Fruit fly (Drosophila melanogaster): ENCODE data around the gene CG17959.

DNA sequence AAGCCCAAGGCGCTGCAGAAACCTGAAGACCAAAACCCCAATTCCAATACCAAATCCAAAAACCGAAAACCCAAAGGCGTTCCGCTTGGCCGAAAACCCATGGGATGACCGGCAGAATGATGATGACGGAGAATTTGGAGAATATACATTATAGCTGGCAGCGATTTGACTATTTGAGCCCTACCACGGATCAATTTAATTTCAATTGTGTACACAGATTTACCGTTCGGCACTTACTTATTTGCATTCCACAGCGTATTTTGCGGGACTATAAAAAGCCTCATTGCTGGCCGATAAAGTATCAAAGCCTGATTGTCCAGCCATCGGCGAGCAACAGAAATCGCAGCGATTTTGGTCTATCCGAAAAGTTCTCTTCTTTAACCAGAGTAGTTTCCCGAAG, 1.8 kb upstream of the CG17959 start, which contains the start of gene CG14423:
- TF ChIP-seq CG8478 (optimal IDR thresholded peaks at IDR 0.05) (no peak), pan (optimal IDR thresholded peaks at IDR 0.05) (no peak), psq (optimal IDR thresholded peaks at IDR 0.05) (no peak)
